Fruit fly (Drosophila melanogaster): ENCODE data around the gene CG1582.

The CG1582 gene

dm6 chrX:10854686-10855085 lies 44.4 kb downstream of the CG1582 start, which contains the start of gene feo (continued):
- TF ChIP-seq salm (tag; optimal IDR thresholded peaks at IDR 0.05): no peak
- TF ChIP-seq CG17802 (tag; optimal IDR thresholded peaks at IDR 0.05): no peak
- no peak for TF ChIP-seq zen2 (GFP tag; IDR thresholded peaks at IDR 0.05; ENCODE audit: partially characterized antibody)
- TF ChIP-seq Ets97D (GFP tag; optimal IDR thresholded peaks at IDR 0.05): peak; percentile 30
- no peak for TF ChIP-seq pb (GFP tag; optimal IDR thresholded peaks at IDR 0.05)
- no peak for TF ChIP-seq CG17186 (GFP tag; optimal IDR thresholded peaks at IDR 0.05)
- TF ChIP-seq knrl (GFP tag; IDR thresholded peaks at IDR 0.05; ENCODE audit: partially characterized antibody): no peak
- no peak for TF ChIP-seq dimm (GFP tag; IDR thresholded peaks at IDR 0.05)
- TF ChIP-seq hth (optimal IDR thresholded peaks at IDR 0.05): no peak
- no peak for TF ChIP-seq nerfin-1 (tag; optimal IDR thresholded peaks at IDR 0.05)
- no peak for TF ChIP-seq crol (GFP tag; IDR thresholded peaks at IDR 0.05)
- no peak for TF ChIP-seq CG13424 (tag; optimal IDR thresholded peaks at IDR 0.05)
- TF ChIP-seq nmo (GFP tag; optimal IDR thresholded peaks at IDR 0.05): peak; percentile 11
- peak; percentile 4 for TF ChIP-seq sug (tag; optimal IDR thresholded peaks at IDR 0.05)
- no peak for TF ChIP-seq btn (GFP tag; optimal IDR thresholded peaks at IDR 0.05)
- no peak for TF ChIP-seq CG4328 (GFP tag; optimal IDR thresholded peaks at IDR 0.05)
- no peak for TF ChIP-seq CG17361 (GFP tag; IDR thresholded peaks at IDR 0.05)
- TF ChIP-seq org-1 (GFP tag; optimal IDR thresholded peaks at IDR 0.05): no peak
- no peak for TF ChIP-seq Oaz (GFP tag; IDR thresholded peaks at IDR 0.05)
- no peak for TF ChIP-seq Nf-YA (GFP tag; IDR thresholded peaks at IDR 0.05)
- no peak for TF ChIP-seq Kr (GFP tag; optimal IDR thresholded peaks at IDR 0.05)
- no peak for TF ChIP-seq gt (GFP tag; IDR thresholded peaks at IDR 0.05)
- TF ChIP-seq CG12236 (GFP tag; optimal IDR thresholded peaks at IDR 0.05): no peak
- TF ChIP-seq Sox100B (GFP tag; optimal IDR thresholded peaks at IDR 0.05): no peak
- TF ChIP-seq ssp (GFP tag; IDR thresholded peaks at IDR 0.05): no peak
- TF ChIP-seq HLH3B (GFP tag; IDR thresholded peaks at IDR 0.05): no peak
- no peak for TF ChIP-seq jing (GFP tag; optimal IDR thresholded peaks at IDR 0.05)
- TF ChIP-seq ap (GFP tag; IDR thresholded peaks at IDR 0.05): no peak
- peak; percentile 78 for TF ChIP-seq pzg (GFP tag; optimal IDR thresholded peaks at IDR 0.05)
- TF ChIP-seq h (optimal IDR thresholded peaks at IDR 0.05): no peak
- TF ChIP-seq CG6854 (GFP tag; optimal IDR thresholded peaks at IDR 0.05): no peak
- peak; percentile 12 for TF ChIP-seq CG30020 (tag; optimal IDR thresholded peaks at IDR 0.05)
- no peak for TF ChIP-seq CG9727 (GFP tag; optimal IDR thresholded peaks at IDR 0.05)
- no peak for TF ChIP-seq bowl (GFP tag; IDR thresholded peaks at IDR 0.05)
- TF ChIP-seq Dref (GFP tag; IDR thresholded peaks at IDR 0.05): peak; percentile 52
- TF ChIP-seq CG4360 (GFP tag; IDR thresholded peaks at IDR 0.05): no peak
- no peak for TF ChIP-seq CG3726 (GFP tag; IDR thresholded peaks at IDR 0.05)
- no peak for TF ChIP-seq CG17385 (GFP tag; optimal IDR thresholded peaks at IDR 0.05)
- peak; percentile 56 for TF ChIP-seq CG3847 (GFP tag; IDR thresholded peaks at IDR 0.05)
- TF ChIP-seq otp (GFP tag; IDR thresholded peaks at IDR 0.05): no peak
- no peak for TF ChIP-seq sima (GFP tag; optimal IDR thresholded peaks at IDR 0.05)
- no peak for TF ChIP-seq grau (tag; optimal IDR thresholded peaks at IDR 0.05)
- peak; percentile 7 for TF ChIP-seq Fer1 (GFP tag; optimal IDR thresholded peaks at IDR 0.05)
- TF ChIP-seq CG6175 (GFP tag; IDR thresholded peaks at IDR 0.05): no peak
- TF ChIP-seq exex (tag; optimal IDR thresholded peaks at IDR 0.05): no peak
- TF ChIP-seq lilli (GFP tag; optimal IDR thresholded peaks at IDR 0.05): peak; percentile 5
- no peak for TF ChIP-seq CG12744 (GFP tag; optimal IDR thresholded peaks at IDR 0.05)
- no peak for TF ChIP-seq chn (GFP tag; optimal IDR thresholded peaks at IDR 0.05)
- TF ChIP-seq crp (GFP tag; optimal IDR thresholded peaks at IDR 0.05): no peak
- TF ChIP-seq HHEX (GFP tag; optimal IDR thresholded peaks at IDR 0.05): no peak
- TF ChIP-seq B-H1 (GFP tag; IDR thresholded peaks at IDR 0.05): no peak
- no peak for TF ChIP-seq CG5953 (GFP tag; IDR thresholded peaks at IDR 0.05)
- TF ChIP-seq grn (GFP tag; optimal IDR thresholded peaks at IDR 0.05): no peak
- TF ChIP-seq Nf-YB (GFP tag; optimal IDR thresholded peaks at IDR 0.05): no peak

Measured in whole organism, embryonic.